Worm (Caenorhabditis elegans) whole organism, late embryonic: Measurements from ENCODE around the gene K02E2.1.

ENCODE experiments used
- C08G9.2 ChIP-seq: sonication (generic microtip); optimal IDR thresholded peaks from 2 replicates; lab custom pipeline; 2016; ENCODE audit warnings: mild to moderate bottlenecking, missing genetic modification characterization, moderate library complexity, missing compliant biosample characterization
- K02D7.2 ChIP-seq: sonication (generic microtip); optimal IDR thresholded peaks from 2 replicates; lab custom pipeline; 2017; ENCODE audit warnings: mild to moderate bottlenecking, missing genetic modification characterization, missing compliant biosample characterization
- T23F11.4 ChIP-seq: fragments of 200-800 bp; sonication (Bioruptor generic); optimal IDR thresholded peaks from 2 replicates; lab custom pipeline; 2018; ENCODE audit warnings: mild to moderate bottlenecking, missing genetic modification characterization, missing compliant biosample characterization
- ama-1 ChIP-seq: fragments of 150-350 bp; optimal IDR thresholded peaks from 2 replicates; lab custom pipeline; 2014
- ceh-14 ChIP-seq: sonication (generic microtip); optimal IDR thresholded peaks from 2 replicates; lab custom pipeline; 2016; ENCODE audit warnings: missing genotype, missing genetic modification characterization, missing compliant biosample characterization
- ceh-22 ChIP-seq: sonication (generic microtip); optimal IDR thresholded peaks from 2 replicates; lab custom pipeline; 2017; ENCODE audit warnings: missing biosample characterization, missing genetic modification characterization
- ceh-24 ChIP-seq: sonication (generic microtip); optimal IDR thresholded peaks from 2 replicates; lab custom pipeline; 2016; ENCODE audit warnings: mild to moderate bottlenecking, missing genetic modification characterization, missing compliant biosample characterization
- ceh-31 ChIP-seq: sonication (generic microtip); optimal IDR thresholded peaks from 2 replicates; lab custom pipeline; 2016; ENCODE audit warnings: missing genetic modification characterization, missing compliant biosample characterization
- ceh-45 ChIP-seq: fragments of 200-800 bp; sonication (Bioruptor generic); IDR thresholded peaks from 2 replicates; pipeline ENCODE4 v1.3.6; 2022; ENCODE audit warnings: missing genetic modification reagents, missing genetic modification characterization, missing compliant biosample characterization
- ceh-48 ChIP-seq: sonication (generic microtip); optimal IDR thresholded peaks from 2 replicates; lab custom pipeline; 2016; ENCODE audit warnings: missing genetic modification characterization, inconsistent platforms, missing compliant biosample characterization
- ceh-6 ChIP-seq: fragments of 200-800 bp; sonication (Bioruptor generic); optimal IDR thresholded peaks from 2 replicates; lab custom pipeline; 2018; ENCODE audit warnings: mild to moderate bottlenecking, missing genetic modification characterization, missing compliant biosample characterization
- che-1 ChIP-seq: sonication (generic microtip); optimal IDR thresholded peaks from 2 replicates; lab custom pipeline; 2016; ENCODE audit warnings: mild to moderate bottlenecking, missing genetic modification characterization, missing compliant biosample characterization
- dmd-4 ChIP-seq: sonication (generic microtip); optimal IDR thresholded peaks from 2 replicates; lab custom pipeline; 2016; ENCODE audit warnings: borderline replicate concordance, missing genetic modification characterization, missing compliant biosample characterization
- dve-1 ChIP-seq: sonication (generic microtip); optimal IDR thresholded peaks from 2 replicates; lab custom pipeline; 2017; ENCODE audit warnings: antibody characterized with exemption, mild to moderate bottlenecking, missing genetic modification characterization, missing compliant biosample characterization
- elt-2 ChIP-seq: sonication (generic microtip); optimal IDR thresholded peaks from 2 replicates; lab custom pipeline; 2016; ENCODE audit warnings: missing genetic modification reagents, missing genetic modification characterization, missing compliant biosample characterization
- elt-4 ChIP-seq: sonication (generic microtip); optimal IDR thresholded peaks from 2 replicates; lab custom pipeline; 2016; ENCODE audit warnings: missing genetic modification characterization, missing compliant biosample characterization
- ets-4 ChIP-seq: sonication (generic microtip); optimal IDR thresholded peaks from 2 replicates; lab custom pipeline; 2016; ENCODE audit warnings: missing genetic modification characterization, missing compliant biosample characterization
- fkh-6 ChIP-seq: sonication (generic microtip); optimal IDR thresholded peaks from 2 replicates; lab custom pipeline; 2016; ENCODE audit warnings: missing genetic modification characterization, missing compliant biosample characterization
- hlh-30 ChIP-seq: sonication (generic microtip); optimal IDR thresholded peaks from 2 replicates; lab custom pipeline; 2017; ENCODE audit warnings: antibody characterized with exemption, missing genetic modification characterization, missing compliant biosample characterization; ENCODE audit not compliant: insufficient read depth
- hlh-6 ChIP-seq: sonication (generic microtip); optimal IDR thresholded peaks from 2 replicates; lab custom pipeline; 2016; ENCODE audit warnings: missing genotype, missing genetic modification characterization, missing compliant biosample characterization
- lim-6 ChIP-seq: sonication (generic microtip); optimal IDR thresholded peaks from 2 replicates; lab custom pipeline; 2016; ENCODE audit warnings: missing genetic modification characterization, missing compliant biosample characterization
- lin-11 ChIP-seq: fragments of 200-800 bp; sonication (Bioruptor generic); optimal IDR thresholded peaks from 2 replicates; lab custom pipeline; 2018; ENCODE audit warnings: mild to moderate bottlenecking, missing genetic modification characterization, missing compliant biosample characterization
- madf-2 ChIP-seq: sonication (generic microtip); optimal IDR thresholded peaks from 2 replicates; lab custom pipeline; 2017; ENCODE audit warnings: missing genetic modification characterization, missing compliant biosample characterization
- mec-3 ChIP-seq: sonication (generic microtip); optimal IDR thresholded peaks from 2 replicates; lab custom pipeline; 2016; ENCODE audit warnings: borderline replicate concordance, missing genetic modification characterization, missing compliant biosample characterization
- nfya-1 ChIP-seq: sonication (generic microtip); optimal IDR thresholded peaks from 2 replicates; lab custom pipeline; 2017; ENCODE audit warnings: missing genetic modification characterization, mild to moderate bottlenecking, missing compliant biosample characterization, antibody characterized with exemption, moderate library complexity
- npax-4 ChIP-seq: sonication (generic microtip); optimal IDR thresholded peaks from 2 replicates; lab custom pipeline; 2016; ENCODE audit warnings: missing genetic modification characterization, missing compliant biosample characterization
- odd-2 ChIP-seq: sonication (generic microtip); optimal IDR thresholded peaks from 2 replicates; lab custom pipeline; 2017; ENCODE audit warnings: antibody characterized with exemption, mild to moderate bottlenecking, missing genetic modification characterization, missing compliant biosample characterization
- pag-3 ChIP-seq: sonication (generic microtip); optimal IDR thresholded peaks from 2 replicates; lab custom pipeline; 2016; ENCODE audit warnings: missing compliant biosample characterization, missing genetic modification characterization, borderline replicate concordance
- pax-1 ChIP-seq: fragments of 150-350 bp; optimal IDR thresholded peaks from 2 replicates; lab custom pipeline; 2014; ENCODE audit warnings: missing biosample characterization, missing genetic modification characterization
- pha-2 ChIP-seq: sonication (generic microtip); optimal IDR thresholded peaks from 2 replicates; lab custom pipeline; 2017; ENCODE audit warnings: mild to moderate bottlenecking, missing genetic modification characterization, missing compliant biosample characterization
- pha-4 ChIP-seq: fragments of 150-350 bp; optimal IDR thresholded peaks from 2 replicates; lab custom pipeline; 2018; ENCODE audit warnings: missing biosample characterization, missing genetic modification reagents, missing genetic modification characterization
- rnt-1 ChIP-seq: sonication (generic microtip); optimal IDR thresholded peaks from 2 replicates; lab custom pipeline; 2016; ENCODE audit warnings: missing genetic modification characterization, missing compliant biosample characterization
- sdc-2 ChIP-seq: sonication (generic microtip); optimal IDR thresholded peaks from 2 replicates; lab custom pipeline; 2016; ENCODE audit warnings: missing genotype, missing genetic modification characterization, missing compliant biosample characterization
- sox-2 ChIP-seq: fragments of 200-800 bp; sonication (Bioruptor generic); IDR thresholded peaks from 2 replicates; pipeline ENCODE4 v1.3.6; 2022; ENCODE audit warnings: missing genetic modification reagents, missing genetic modification characterization, missing compliant biosample characterization
- sox-4 ChIP-seq: sonication (generic microtip); optimal IDR thresholded peaks from 2 replicates; lab custom pipeline; 2017; ENCODE audit warnings: mild to moderate bottlenecking, missing genetic modification characterization, inconsistent platforms, missing compliant biosample characterization
- syd-9 ChIP-seq: sonication (generic microtip); optimal IDR thresholded peaks from 2 replicates; lab custom pipeline; 2016; ENCODE audit warnings: mild to moderate bottlenecking, missing genetic modification characterization, moderate library complexity, missing compliant biosample characterization
- tbx-2 ChIP-seq: sonication (generic microtip); optimal IDR thresholded peaks from 2 replicates; lab custom pipeline; 2016; ENCODE audit warnings: missing genetic modification characterization, missing compliant biosample characterization
- tbx-7 ChIP-seq: sonication (generic microtip); optimal IDR thresholded peaks from 2 replicates; lab custom pipeline; 2016; ENCODE audit warnings: missing genotype, missing genetic modification characterization, missing compliant biosample characterization
- ztf-16 ChIP-seq: sonication (generic microtip); optimal IDR thresholded peaks from 2 replicates; lab custom pipeline; 2017; ENCODE audit warnings: missing genetic modification characterization, missing compliant biosample characterization

Gene K02E2.1

ce11 chrV:20386942-20387341 lies 35.6 kb downstream of the K02E2.1 start, which contains the start of gene K02E2.7:
K02E2.7 (minus strand) TSS chrV:20387042.
- no peak for TF ChIP-seq madf-2 (tag; lab: Kevin White, UChicago)
- TF ChIP-seq mec-3, result no peak
- no peak for TF ChIP-seq syd-9 (tag; lab: Kevin White, UChicago)

DNA sequence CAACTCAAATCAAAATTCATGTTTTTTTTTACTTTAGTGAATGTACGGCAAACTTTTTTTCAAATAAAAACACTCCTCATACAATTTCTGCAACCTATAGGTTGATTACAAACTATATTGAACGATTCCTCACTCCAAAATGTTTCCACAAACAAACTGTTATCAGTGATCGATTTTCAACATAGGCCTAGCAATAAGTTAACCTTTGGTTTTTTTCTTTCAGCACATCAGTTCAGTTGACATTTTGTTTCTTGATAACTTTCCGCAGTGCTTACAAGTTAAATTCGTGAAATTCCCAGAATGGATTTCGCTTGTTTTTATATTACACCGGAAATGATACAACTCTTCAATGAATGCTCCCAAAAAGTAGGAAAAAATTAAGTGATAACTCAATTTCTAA lies 36.1 kb downstream of the K02E2.1 start, which contains the start of gene F53H2.1:
Gene F53H2.1, plus strand, starts transcription at position 301 of the 400 bp plus-strand sequence.
- TF ChIP-seq hlh-30 (no peak), che-1 (tag; lab: Kevin White, UChicago) (no peak), K02D7.2 (tag; lab: Kevin White, UChicago) (no peak)

- TF ChIP-seq ceh-48 (tag; lab: Kevin White, UChicago) (no peak), odd-2 (tag; lab: Kevin White, UChicago) (no peak), lim-6 (no peak), ceh-31 (no peak), tbx-7 (tag; lab: Kevin White, UChicago) (no peak), rnt-1 (tag; lab: Kevin White, UChicago) (no peak)
Measured at ce11 chrV:20393773-20394172, 42.5 kb downstream of the K02E2.1 start, which contains the start of gene cnc-7. cnc-7 (plus strand) TSS chrV:20394073.

- TF ChIP-seq ets-4 (tag; lab: Kevin White, UChicago) (no peak), dve-1 (tag; lab: Kevin White, UChicago) (no peak), ama-1 (lab: Kevin White, UChicago) (no peak), sox-2 (GFP tag; lab: Robert Waterston, UW) (no peak), tbx-2 (tag; lab: Kevin White, UChicago) (no peak), ceh-22 (tag; lab: Kevin White, UChicago) (no peak), pha-2 (no peak), ceh-45 (no peak), rnt-1 (tag; lab: Kevin White, UChicago) (no peak), npax-4 (tag; lab: Kevin White, UChicago) (no peak), C08G9.2 (tag; lab: Kevin White, UChicago) (no peak), nfya-1 (no peak), lin-11 (tag; lab: Kevin White, UChicago) (no peak), tbx-7 (tag; lab: Kevin White, UChicago) (no peak), ceh-6 (no peak), hlh-6 (no peak), ceh-14 (no peak), sox-4 (tag; lab: Kevin White, UChicago) (no peak), hlh-30 (no peak)
- TF ChIP-seq, all 69 proteins: peak for 0
Measured at ce11 chrV:20399532-20400068, 48.3 kb downstream of the K02E2.1 start.

DNA sequence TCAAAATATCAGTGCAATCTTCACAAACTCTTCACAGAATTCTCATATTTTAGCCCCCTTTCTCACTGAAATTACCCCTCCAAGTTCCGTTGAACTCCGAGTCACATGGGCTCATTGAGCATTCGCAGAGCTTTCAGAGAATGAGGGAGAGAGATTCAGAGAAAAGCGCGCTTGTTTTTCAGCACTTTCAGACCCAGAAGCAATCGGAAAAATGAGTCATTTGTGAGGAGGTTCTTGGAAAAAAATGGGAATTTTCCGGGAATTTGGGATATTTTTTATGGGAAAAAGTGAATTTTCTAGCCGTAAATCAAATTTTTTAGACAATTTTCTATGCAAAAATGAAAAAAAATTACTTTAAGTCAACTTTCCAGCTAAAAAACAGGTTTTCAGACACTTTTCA lies 51.5 kb downstream of the K02E2.1 start:
- TF ChIP-seq pag-3 (no peak), pha-4 (tag; lab: Kevin White, UChicago) (no peak), ceh-45 (no peak), elt-4 (tag; lab: Kevin White, UChicago) (no peak), sdc-2 (tag; lab: Kevin White, UChicago) (no peak), ztf-16 (tag; lab: Kevin White, UChicago) (no peak), T23F11.4 (GFP tag; lab: Kevin White, UChicago) (no peak), C08G9.2 (tag; lab: Kevin White, UChicago) (no peak), ceh-24 (no peak), ceh-6 (no peak), K02D7.2 (tag; lab: Kevin White, UChicago) (no peak), dmd-4 (tag; lab: Kevin White, UChicago) (no peak), npax-4 (tag; lab: Kevin White, UChicago) (no peak), pax-1 (no peak), elt-2 (tag; lab: Kevin White, UChicago) (no peak), fkh-6 (tag; lab: Kevin White, UChicago) (no peak)
